Worm (Caenorhabditis elegans): ENCODE measurements around the gene Y39C12A.9.

Gene Y39C12A.9

ce11 chrIV:12274365-12274764 lies 15.4 kb upstream of the Y39C12A.9 start:
- no peak for TF ChIP-seq unc-120 (tag; optimal IDR thresholded peaks at IDR 0.05; ENCODE audit: poor library complexity, severe bottlenecking)

DNA sequence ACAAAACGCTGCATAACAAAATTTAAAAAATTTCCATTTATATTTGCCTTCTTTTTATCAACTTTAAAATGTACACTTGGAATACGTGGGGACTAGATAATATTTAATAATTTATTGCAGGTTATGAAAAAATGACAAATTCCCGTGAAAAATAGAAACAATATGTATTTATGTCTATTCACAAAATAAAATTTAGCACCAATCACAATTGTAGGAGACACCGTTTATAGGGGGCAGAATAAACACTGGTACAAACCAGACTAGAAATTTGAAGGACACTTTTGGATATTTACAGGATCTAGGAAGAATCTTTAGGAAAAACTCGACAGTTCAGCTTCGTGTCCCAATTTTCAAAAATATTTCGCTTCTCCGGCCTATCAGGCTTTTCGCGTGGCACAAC lies 11.4 kb upstream of the Y39C12A.9 start, which contains the start of gene C42C1.3:
Gene C42C1.3 (minus strand): TSS at position 101 of the 400 bp plus-strand sequence.
- TF ChIP-seq nhr-28 (tag; optimal IDR thresholded peaks at IDR 0.05) (no peak), unc-120 (tag; optimal IDR thresholded peaks at IDR 0.05; ENCODE audit: poor library complexity, severe bottlenecking) (no peak), lsy-2 (tag; optimal IDR thresholded peaks at IDR 0.05) (no peak), flh-1 (GFP tag; optimal IDR thresholded peaks at IDR 0.05) (no peak), hlh-1 (tag; optimal IDR thresholded peaks at IDR 0.05) (no peak), cnd-1 (tag; optimal IDR thresholded peaks at IDR 0.05) (no peak), tbx-8 (GFP tag; optimal IDR thresholded peaks at IDR 0.05) (no peak), pha-4 (tag; optimal IDR thresholded peaks at IDR 0.05) (no peak), mab-5 (tag; optimal IDR thresholded peaks at IDR 0.05) (no peak), zip-8 (tag; optimal IDR thresholded peaks at IDR 0.05) (no peak), nhr-237 (tag; optimal IDR thresholded peaks at IDR 0.05) (no peak), ceh-39 (tag; optimal IDR thresholded peaks at IDR 0.05) (no peak), ces-1 (GFP tag; optimal IDR thresholded peaks at IDR 0.05) (no peak), mep-1 (tag; optimal IDR thresholded peaks at IDR 0.05) (no peak), nhr-12 (tag; optimal IDR thresholded peaks at IDR 0.05) (no peak)

DNA sequence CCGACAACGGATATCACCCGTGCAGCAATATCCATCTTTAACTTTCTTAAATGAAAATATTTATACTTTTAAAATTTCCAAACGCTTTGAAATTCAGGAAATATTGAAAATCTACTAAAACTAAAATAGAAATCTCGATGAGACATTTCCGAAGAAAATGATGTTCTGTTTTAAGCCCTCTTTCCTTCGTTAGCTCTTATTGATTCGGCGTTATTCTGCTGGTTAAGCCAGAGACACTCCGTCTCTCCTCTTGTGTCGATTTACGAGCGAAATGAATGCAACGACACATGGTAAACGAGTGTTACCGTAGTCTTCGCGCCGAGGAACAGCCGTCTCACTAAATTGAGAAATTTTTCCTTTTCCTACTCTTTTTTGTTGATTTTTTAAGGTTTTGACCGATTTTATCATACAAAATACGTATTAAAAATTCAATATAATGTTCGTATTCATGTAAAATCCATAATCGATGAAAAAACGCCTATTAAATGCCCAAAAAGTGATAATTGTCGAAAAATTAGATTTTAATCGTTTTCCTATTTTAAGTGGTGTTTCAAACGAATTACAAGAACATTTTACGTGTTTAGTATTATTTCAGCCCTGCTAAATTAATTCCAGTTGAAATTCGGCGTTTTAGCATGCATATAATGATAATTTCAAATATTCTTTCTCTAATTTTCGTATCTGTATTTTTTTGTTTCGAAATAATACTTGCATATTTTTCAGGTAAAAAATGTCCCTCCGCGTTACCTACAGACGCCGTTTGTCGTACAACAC lies 9.4 kb upstream of the Y39C12A.9 start, which contains the start of the genes ppm-1.H and rpl-34:
Gene ppm-1.H (minus strand): TSS at position 51 of the 774 bp plus-strand sequence.
Gene rpl-34 (plus strand): TSS at position 724 of the 774 bp plus-strand sequence.
- TF ChIP-seq unc-62 (GFP tag; optimal IDR thresholded peaks at IDR 0.05) (peak; percentile 37), elt-3 (tag; optimal IDR thresholded peaks at IDR 0.05) (no peak), mep-1 (tag; optimal IDR thresholded peaks at IDR 0.05) (peak; percentile 71), blmp-1 (tag; optimal IDR thresholded peaks at IDR 0.05) (no peak), ztf-11 (tag; optimal IDR thresholded peaks at IDR 0.05) (no peak), tbx-8 (GFP tag; optimal IDR thresholded peaks at IDR 0.05) (no peak), ceh-39 (tag; optimal IDR thresholded peaks at IDR 0.05) (peak; percentile 45), zip-8 (tag; optimal IDR thresholded peaks at IDR 0.05) (no peak), mls-2 (tag; optimal IDR thresholded peaks at IDR 0.05) (no peak), M03D4.4 (tag; optimal IDR thresholded peaks at IDR 0.05) (no peak), nhr-12 (tag; optimal IDR thresholded peaks at IDR 0.05) (no peak), cnd-1 (tag; optimal IDR thresholded peaks at IDR 0.05) (no peak), pha-4 (tag; optimal IDR thresholded peaks at IDR 0.05) (peak; percentile 40), mab-5 (tag; optimal IDR thresholded peaks at IDR 0.05) (no peak), unc-120 (tag; optimal IDR thresholded peaks at IDR 0.05; ENCODE audit: poor library complexity, severe bottlenecking) (peak; percentile 73), ceh-83 (GFP tag; optimal IDR thresholded peaks at IDR 0.05) (no peak), lin-13 (tag; optimal IDR thresholded peaks at IDR 0.05) (peak; percentile 61), nhr-76 (tag; optimal IDR thresholded peaks at IDR 0.05) (no peak), unc-39 (tag; optimal IDR thresholded peaks at IDR 0.05) (no peak), bed-3 (GFP tag; optimal IDR thresholded peaks at IDR 0.05) (no peak), nhr-28 (tag; optimal IDR thresholded peaks at IDR 0.05) (no peak), hlh-1 (tag; optimal IDR thresholded peaks at IDR 0.05) (peak; percentile 92), drap-1 (GFP tag; optimal IDR thresholded peaks at IDR 0.05) (no peak), nhr-2 (tag; optimal IDR thresholded peaks at IDR 0.05) (no peak), snpc-4 (tag; optimal IDR thresholded peaks at IDR 0.05) (no peak), ceh-43 (GFP tag; optimal IDR thresholded peaks at IDR 0.05) (peak; percentile 52), ham-2 (GFP tag; optimal IDR thresholded peaks at IDR 0.05) (peak; percentile 65), sem-2 (GFP tag; optimal IDR thresholded peaks at IDR 0.05) (no peak), ces-1 (GFP tag; optimal IDR thresholded peaks at IDR 0.05) (peak; percentile 73), lin-32 (GFP tag; optimal IDR thresholded peaks at IDR 0.05) (no peak), flh-1 (GFP tag; optimal IDR thresholded peaks at IDR 0.05) (no peak), lsy-2 (tag; optimal IDR thresholded peaks at IDR 0.05) (peak; percentile 96), elt-1 (tag; optimal IDR thresholded peaks at IDR 0.05; ENCODE audit: borderline replicate concordance, insufficient read depth) (no peak), sptf-1 (tag; optimal IDR thresholded peaks at IDR 0.05) (no peak), nhr-237 (tag; optimal IDR thresholded peaks at IDR 0.05) (peak; percentile 58)

Data from whole organism, mixed stage, embryonic.